Worm (Caenorhabditis elegans) whole organism, young adult: ENCODE measurements around the gene Y67A10A.3.

Source experiments
- B0019.2 ChIP-seq: fragments of 200-800 bp; sonication (Bioruptor generic); conservative IDR thresholded peaks from 2 replicates; pipeline ENCODE4 v1.3.6; 2022; ENCODE audit warnings: missing genetic modification reagents, missing genetic modification characterization, missing compliant biosample characterization
- B0035.1 ChIP-seq: sonication (generic microtip); optimal IDR thresholded peaks from 2 replicates; lab custom pipeline; 2016; ENCODE audit warnings: missing genetic modification characterization, mild to moderate bottlenecking, missing compliant biosample characterization, missing genotype, missing genetic modification reagents
- B0261.1 ChIP-seq: sonication (generic microtip); optimal IDR thresholded peaks from 2 replicates; lab custom pipeline; 2016; ENCODE audit warnings: mild to moderate bottlenecking, missing genetic modification characterization, moderate library complexity, missing compliant biosample characterization
- D2030.7 ChIP-seq: fragments of 200-800 bp; sonication (Bioruptor generic); IDR thresholded peaks from 2 replicates; pipeline ENCODE4 v1.3.6; 2022; ENCODE audit warnings: missing genetic modification reagents, missing genetic modification characterization, missing compliant biosample characterization
- F49E8.2 ChIP-seq: sonication (generic microtip); optimal IDR thresholded peaks from 3 replicates; lab custom pipeline; 2017; ENCODE audit warnings: missing genetic modification characterization, mild to moderate bottlenecking, missing compliant biosample characterization, antibody characterized with exemption, moderate library complexity; ENCODE audit not compliant: insufficient read depth
- T26A5.8 ChIP-seq: sonication (generic microtip); optimal IDR thresholded peaks from 2 replicates; lab custom pipeline; 2016; ENCODE audit warnings: missing genetic modification characterization, missing compliant biosample characterization
- attf-6 ChIP-seq: fragments of 200-800 bp; sonication (Bioruptor generic); IDR thresholded peaks from 2 replicates; pipeline ENCODE4 v1.3.6; 2022; ENCODE audit warnings: missing genetic modification reagents, missing genetic modification characterization, missing compliant biosample characterization
- ceh-27 ChIP-seq: fragments of 200-800 bp; sonication (Bioruptor generic); optimal IDR thresholded peaks from 2 replicates; lab custom pipeline; 2018; ENCODE audit warnings: mild to moderate bottlenecking, missing genetic modification characterization, moderate library complexity, missing compliant biosample characterization
- chd-7 ChIP-seq: sonication (generic microtip); optimal IDR thresholded peaks from 2 replicates; lab custom pipeline; 2016; ENCODE audit warnings: mild to moderate bottlenecking, missing genetic modification characterization, moderate library complexity, missing compliant biosample characterization
- egl-44 ChIP-seq: fragments of 200-800 bp; sonication (Bioruptor generic); IDR thresholded peaks from 2 replicates; pipeline ENCODE4 v1.3.6; 2022; ENCODE audit warnings: missing genetic modification reagents, missing genetic modification characterization, missing compliant biosample characterization
- ekl-4 ChIP-seq: fragments of 200-800 bp; sonication (Bioruptor generic); IDR thresholded peaks from 2 replicates; pipeline ENCODE4 v1.3.6; 2022; ENCODE audit warnings: missing genetic modification reagents, missing genetic modification characterization, missing compliant biosample characterization
- let-607 ChIP-seq, 2 experiments: fragments of 200-800 bp in 1 of 2; sonication (Bioruptor generic) in 1 of 2; sonication (generic microtip) in 1 of 2; optimal IDR thresholded peaks; 2 replicates each; lab custom pipeline; 2016 to 2018; ENCODE audit warnings: mild to moderate bottlenecking in 2 of 2, missing compliant biosample characterization in 2 of 2, missing genetic modification characterization in 2 of 2, moderate library complexity in 2 of 2, missing genotype in 1 of 2
- lin-26 ChIP-seq: fragments of 200-800 bp; sonication (Bioruptor generic); IDR thresholded peaks from 2 replicates; pipeline ENCODE4 v1.3.6; 2022; ENCODE audit warnings: missing genetic modification reagents, missing genetic modification characterization, missing compliant biosample characterization
- lin-40 ChIP-seq: sonication (generic microtip); optimal IDR thresholded peaks from 2 replicates; lab custom pipeline; 2016; ENCODE audit warnings: missing genetic modification characterization, mild to moderate bottlenecking, missing compliant biosample characterization, missing genotype, missing genetic modification reagents
- mes-4 ChIP-seq: sonication (generic microtip); optimal IDR thresholded peaks from 2 replicates; lab custom pipeline; 2016; ENCODE audit warnings: missing genotype, missing genetic modification characterization, missing compliant biosample characterization
- nhr-120 ChIP-seq: fragments of 200-800 bp; sonication (Bioruptor generic); IDR thresholded peaks from 2 replicates; pipeline ENCODE4 v1.3.6; 2022; ENCODE audit warnings: missing genetic modification characterization, missing compliant biosample characterization
- nhr-179 ChIP-seq: sonication (generic microtip); optimal IDR thresholded peaks from 2 replicates; lab custom pipeline; 2016; ENCODE audit warnings: mild to moderate bottlenecking, missing genetic modification characterization, missing compliant biosample characterization
- nhr-90 ChIP-seq: sonication (generic microtip); optimal IDR thresholded peaks from 2 replicates; lab custom pipeline; 2016; ENCODE audit warnings: missing genotype, mild to moderate bottlenecking, missing genetic modification characterization, missing compliant biosample characterization
- repo-1 ChIP-seq: sonication (generic microtip); optimal IDR thresholded peaks from 2 replicates; lab custom pipeline; 2017; ENCODE audit warnings: mild to moderate bottlenecking, missing genetic modification characterization, missing compliant biosample characterization
- rpc-1 ChIP-seq, 2 experiments: fragments of 150-350 bp in 1 of 2; sonication (generic microtip) in 1 of 2; optimal IDR thresholded peaks; 2 replicates each; lab custom pipeline; 2014 to 2018; ENCODE audit warnings: missing biosample characterization in 1 of 2, missing genetic modification characterization in 1 of 2, missing genetic modification reagents in 1 of 2, missing genotype in 1 of 2
- snpc-1.1 ChIP-seq: sonication (generic microtip); optimal IDR thresholded peaks from 2 replicates; lab custom pipeline; 2017; ENCODE audit warnings: missing genetic modification characterization, mild to moderate bottlenecking, missing compliant biosample characterization, antibody characterized with exemption, moderate library complexity, missing genotype, missing genetic modification reagents; ENCODE audit not compliant: insufficient read depth
- snpc-4 ChIP-seq, 5 experiments: fragments of 150-350 bp in 1 of 5; sonication (generic microtip) in 4 of 5; optimal IDR thresholded peaks; 2 replicates each; lab custom pipeline; 2014 to 2018; ENCODE audit warnings: missing genetic modification characterization in 5 of 5, missing biosample characterization in 3 of 5, antibody characterized with exemption in 2 of 5, mild to moderate bottlenecking in 2 of 5, missing compliant biosample characterization in 2 of 5, missing genotype in 2 of 5, moderate library complexity in 2 of 5, missing genetic modification reagents in 1 of 5
- sptf-2 ChIP-seq: fragments of 200-800 bp; sonication (Bioruptor generic); optimal IDR thresholded peaks from 2 replicates; lab custom pipeline; 2018; ENCODE audit warnings: mild to moderate bottlenecking, missing genetic modification characterization, missing compliant biosample characterization
- tbp1 ChIP-seq: fragments of 200-800 bp; sonication (Bioruptor generic); optimal IDR thresholded peaks from 2 replicates; lab custom pipeline; 2018; ENCODE audit warnings: mild to moderate bottlenecking, missing genetic modification characterization, missing compliant biosample characterization
- tbx-9 ChIP-seq: sonication (generic microtip); optimal IDR thresholded peaks from 2 replicates; lab custom pipeline; 2016; ENCODE audit warnings: borderline replicate concordance, missing genetic modification characterization, inconsistent platforms, missing compliant biosample characterization
- unc-130 ChIP-seq: sonication (generic microtip); optimal IDR thresholded peaks from 2 replicates; lab custom pipeline; 2016; ENCODE audit warnings: missing genetic modification reagents, missing genetic modification characterization, missing compliant biosample characterization
- ztf-28 ChIP-seq: fragments of 200-800 bp; sonication (Bioruptor generic); IDR thresholded peaks from 2 replicates; pipeline ENCODE4 v1.3.6; 2022; ENCODE audit warnings: missing genetic modification reagents, missing genetic modification characterization, missing compliant biosample characterization

The Y67A10A.3 gene

DNA sequence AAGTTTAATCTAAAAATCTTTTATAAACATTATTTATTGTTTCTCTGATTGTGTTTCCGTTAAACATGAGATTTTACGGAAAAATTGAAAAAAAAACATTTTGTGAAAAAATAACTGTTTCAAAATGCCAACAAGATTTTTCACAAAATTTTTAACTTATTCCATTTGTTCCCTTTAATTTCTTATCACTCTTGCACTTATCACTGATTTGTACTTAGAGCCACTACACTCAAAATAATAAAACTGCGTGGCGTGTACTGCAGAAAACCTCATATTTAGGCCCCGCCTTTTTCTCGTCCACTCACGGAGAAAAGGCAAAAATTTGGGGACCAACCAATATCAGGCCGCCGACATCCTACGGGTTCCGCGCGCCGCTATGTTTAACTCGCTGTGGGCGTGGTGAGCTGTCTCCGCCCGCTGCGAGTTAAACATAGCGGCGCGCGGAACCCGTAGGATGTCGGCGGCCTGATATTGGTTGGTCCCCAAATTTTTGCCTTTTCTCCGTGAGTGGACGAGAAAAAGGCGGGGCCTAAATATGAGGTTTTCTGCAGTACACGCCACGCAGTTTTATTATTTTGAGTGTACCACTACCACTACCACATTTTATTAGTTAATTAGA is 26.8 kb downstream of the Y67A10A.3 start:
- TF ChIP-seq attf-6 = peak; percentile 85
- peak; percentile 66 for TF ChIP-seq snpc-1.1 (tag; lab: Kevin White, UChicago)
- TF ChIP-seq snpc-4 (GFP tag; optimal IDR thresholded peaks at IDR 0.05; lab: Kevin White, UChicago) = peak; percentile 55
- TF ChIP-seq snpc-4 (tag; optimal IDR thresholded peaks at IDR 0.05; lab: Kevin White, UChicago) = peak; percentile 70 to 95 (median 78)
- TF ChIP-seq, all 124 proteins: peak for 3; not testable (repeated sequence) for 121

DNA sequence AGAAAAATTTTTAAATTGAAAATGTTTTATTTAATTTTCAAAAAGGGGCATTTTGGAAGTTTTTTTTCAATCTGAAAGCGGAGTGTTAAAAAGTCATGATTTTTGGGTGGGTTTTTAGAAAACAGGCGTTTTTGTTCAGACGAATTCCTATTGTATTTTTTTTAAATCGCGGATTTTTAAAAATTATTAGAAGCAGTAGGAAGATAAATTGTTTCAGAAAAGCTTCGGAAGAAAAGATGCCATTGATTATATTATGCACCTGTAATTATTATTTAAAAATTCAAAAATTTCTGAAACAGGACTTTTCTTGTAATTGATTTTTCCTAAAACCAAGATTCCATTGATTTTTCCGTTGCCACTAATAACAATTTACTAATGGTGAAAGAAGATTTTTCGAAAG is 28.4 kb downstream of the Y67A10A.3 start:
- no peak for TF ChIP-seq let-607 (tag; optimal IDR thresholded peaks at IDR 0.05; lab: Kevin White, UChicago)
- no peak for TF ChIP-seq snpc-4 (GFP tag; optimal IDR thresholded peaks at IDR 0.05; lab: Kevin White, UChicago)
- TF ChIP-seq snpc-4 (tag; optimal IDR thresholded peaks at IDR 0.05; lab: Kevin White, UChicago) = peak in 2 of 4 experiments; percentile 41 to 49
- TF ChIP-seq lin-40 (tag; lab: Kevin White, UChicago) = no peak
- TF ChIP-seq rpc-1 (optimal IDR thresholded peaks at IDR 0.05; lab: Kevin White, UChicago) = no peak
- TF ChIP-seq rpc-1 (tag; optimal IDR thresholded peaks at IDR 0.05; lab: Kevin White, UChicago) = no peak
- TF ChIP-seq F49E8.2 (tag; lab: Kevin White, UChicago) = no peak
- no peak for TF ChIP-seq B0261.1 (tag; lab: Kevin White, UChicago)
- TF ChIP-seq chd-7 (tag; lab: Kevin White, UChicago) = no peak
- no peak for TF ChIP-seq mes-4 (tag; lab: Kevin White, UChicago)

DNA sequence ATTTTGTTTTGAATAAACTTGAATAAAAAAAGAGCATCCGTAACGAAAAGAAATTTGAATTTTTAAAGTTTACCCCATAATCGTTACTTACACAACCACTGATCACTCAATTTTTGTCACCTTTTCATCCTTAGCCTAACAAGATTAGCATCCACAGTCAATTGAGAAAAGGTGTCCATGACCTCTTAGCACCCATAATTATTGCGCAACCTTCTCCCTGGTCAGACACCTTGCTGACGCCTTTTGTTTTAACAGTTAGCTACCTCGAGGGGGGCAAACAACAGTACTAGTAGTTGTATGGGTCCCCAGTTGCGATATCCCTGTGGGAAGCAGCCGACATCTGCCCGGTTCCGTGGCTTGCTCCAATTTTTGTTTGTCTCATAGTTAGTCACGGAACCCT is 37.2 kb downstream of the Y67A10A.3 start:
- TF ChIP-seq lin-26 (GFP tag; lab: Robert Waterston, UW) (no peak), unc-130 (GFP tag; lab: Kevin White, UChicago) (no peak), B0035.1 (no peak), ceh-27 (no peak), snpc-1.1 (tag; lab: Kevin White, UChicago) (no peak), nhr-120 (GFP tag; lab: Robert Waterston, UW) (no peak)

DNA sequence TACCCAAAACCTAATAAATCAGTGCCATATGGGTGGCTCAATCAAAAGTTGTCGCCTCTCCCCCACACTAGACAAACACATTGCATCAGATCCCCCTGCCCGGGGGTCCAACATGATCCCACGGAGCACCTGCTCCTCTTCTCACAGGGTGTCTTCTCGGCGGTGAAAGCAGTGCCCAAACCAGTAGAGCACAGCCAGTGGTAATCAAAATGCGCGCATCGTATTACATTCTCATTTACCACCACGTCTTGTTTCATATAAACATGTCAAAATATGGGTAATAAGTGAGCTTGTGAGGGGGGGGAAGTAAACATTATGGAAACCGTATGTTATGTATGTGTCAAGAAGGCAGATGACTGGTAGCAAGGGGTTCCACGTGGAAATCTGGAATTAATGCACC is 39.0 kb downstream of the Y67A10A.3 start:
- TF ChIP-seq nhr-179 (tag; lab: Kevin White, UChicago) = no peak
- no peak for TF ChIP-seq D2030.7 (GFP tag; lab: Robert Waterston, UW)
- no peak for TF ChIP-seq sptf-2 (GFP tag; lab: Kevin White, UChicago)
- no peak for TF ChIP-seq tbx-9 (tag; lab: Kevin White, UChicago)
- no peak for TF ChIP-seq T26A5.8 (tag; lab: Kevin White, UChicago)

DNA sequence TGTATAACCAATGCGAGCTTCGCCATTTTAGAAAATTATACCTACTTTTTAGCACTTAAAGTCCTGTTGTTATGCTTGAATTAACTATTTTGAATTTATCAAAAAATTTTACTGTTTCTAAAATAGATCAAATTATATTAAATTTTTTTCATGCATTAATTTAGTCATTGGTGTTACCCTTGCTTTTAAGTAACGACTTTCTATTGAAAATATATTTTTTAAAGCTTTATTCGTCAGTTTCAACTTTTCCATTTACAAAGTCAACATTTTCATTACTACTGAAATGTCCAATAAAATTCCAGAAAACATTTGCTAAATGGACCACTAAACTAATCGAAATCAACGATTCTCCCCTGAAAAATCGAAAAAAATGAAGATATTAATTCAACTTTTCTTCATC is 42.7 kb downstream of the Y67A10A.3 start, which contains the start of gene Y64G10A.7:
TSS of gene Y64G10A.7 (plus strand) at position 301 of the 400 bp plus-strand sequence.
- TF ChIP-seq B0019.2 (no peak), egl-44 (GFP tag; lab: Robert Waterston, UW) (no peak), repo-1 (tag; lab: Kevin White, UChicago) (no peak), nhr-90 (tag; lab: Kevin White, UChicago) (no peak), ekl-4 (GFP tag; lab: Robert Waterston, UW) (no peak), tbp1 (GFP tag; lab: Kevin White, UChicago) (no peak), ztf-28 (GFP tag; lab: Robert Waterston, UW) (no peak), attf-6 (no peak)
